Fruit fly (Drosophila melanogaster) Kc167 (cell line): ENCODE measurements around the gene MP1.

Experiments used
- Myc ChIP-seq: fragments of >200 bp; optimal IDR thresholded peaks from 2 replicates; lab custom pipeline; 2017; ENCODE audit warnings: missing external identifiers
- Sin3A ChIP-seq: fragments of >200 bp; optimal IDR thresholded peaks from 2 replicates; lab custom pipeline; 2018; ENCODE audit warnings: missing external identifiers
- h ChIP-seq: fragments of >200 bp; optimal IDR thresholded peaks from 3 replicates; lab custom pipeline; 2018; ENCODE audit warnings: missing external identifiers
- psq ChIP-seq: fragments of >200 bp; optimal IDR thresholded peaks from 2 replicates; lab custom pipeline; 2017; ENCODE audit warnings: missing external identifiers
- ttk ChIP-seq: sonication (Bioruptor generic); optimal IDR thresholded peaks from 2 replicates; lab custom pipeline; 2017; ENCODE audit warnings: missing external identifiers

MP1 gene

DNA sequence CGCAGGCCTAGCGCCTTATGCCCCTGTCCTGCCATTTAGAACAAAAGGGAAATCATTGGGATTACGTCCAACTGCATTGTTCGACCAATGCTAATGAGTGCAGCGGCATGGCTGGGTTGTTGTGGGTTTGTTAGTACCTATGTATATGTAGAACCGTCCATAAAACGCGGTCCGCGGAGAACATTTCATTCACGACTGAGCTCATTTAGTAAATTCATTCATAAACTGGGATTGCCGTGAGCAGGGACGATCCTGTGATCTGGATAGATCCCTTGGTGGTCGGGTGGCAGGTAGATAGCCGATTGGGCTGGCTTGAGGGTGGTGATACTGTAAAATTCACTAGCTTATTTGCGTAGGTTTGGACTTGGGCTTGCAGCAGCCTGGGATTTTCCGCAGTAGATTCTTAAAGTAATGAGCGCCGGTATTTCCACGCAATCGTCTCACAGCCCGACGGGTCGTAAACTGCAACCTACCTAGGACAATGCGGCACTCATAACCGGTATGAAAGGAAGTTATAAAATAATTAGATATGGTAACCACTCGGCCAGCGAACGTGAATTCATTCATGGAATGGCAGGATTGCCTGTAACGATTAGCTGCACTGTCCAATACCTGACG is 40.6 kb downstream of the MP1 start:
- no peak for TF ChIP-seq psq (lab: Kevin White, UChicago)
- TF ChIP-seq ttk (lab: Kevin White, UChicago) = no peak
- no peak for TF ChIP-seq Sin3A (lab: Kevin White, UChicago)
- no peak for TF ChIP-seq h (lab: Kevin White, UChicago)

DNA sequence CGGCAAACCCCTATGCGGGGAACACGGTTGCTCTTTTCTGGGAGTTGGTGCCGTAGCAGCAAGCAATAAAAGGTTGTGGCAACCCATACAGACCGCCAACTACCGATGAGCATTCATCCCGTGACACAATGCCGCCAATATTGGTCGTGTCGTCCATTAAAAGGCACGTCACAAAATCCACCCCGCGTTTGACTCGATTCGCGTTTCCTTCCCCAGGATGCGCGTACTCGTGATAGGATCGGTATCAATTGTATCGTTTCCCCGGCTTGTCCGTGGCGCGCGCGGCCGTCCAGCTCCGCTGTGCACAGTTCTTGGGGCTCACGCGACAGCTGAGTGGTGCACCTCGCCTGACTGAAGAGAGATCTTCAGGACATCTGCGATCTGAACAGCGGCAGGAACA is 42.5 kb downstream of the MP1 start:
- TF ChIP-seq Myc (lab: Kevin White, UChicago) (no peak), Sin3A (lab: Kevin White, UChicago) (no peak)

dm6 chr3R:4353569-4353968 is 45.9 kb downstream of the MP1 start:
- TF ChIP-seq ttk (lab: Kevin White, UChicago) = no peak
- TF ChIP-seq Myc (lab: Kevin White, UChicago) = no peak
- no peak for TF ChIP-seq psq (lab: Kevin White, UChicago)
- TF ChIP-seq Sin3A (lab: Kevin White, UChicago) = no peak
- TF ChIP-seq h (lab: Kevin White, UChicago) = no peak
